Worm (Caenorhabditis elegans): ENCODE measurements around the gene sri-67.

- TF ChIP-seq fkh-6 (tag; optimal IDR thresholded peaks at IDR 0.05): no peak
- no peak for TF ChIP-seq C38D4.7 (GFP tag; optimal IDR thresholded peaks at IDR 0.05)
- TF ChIP-seq dmd-4 (tag; optimal IDR thresholded peaks at IDR 0.05; ENCODE audit: borderline replicate concordance): no peak
- no peak for TF ChIP-seq ama-1 (optimal IDR thresholded peaks at IDR 0.05)
- no peak for TF ChIP-seq sox-4 (tag; optimal IDR thresholded peaks at IDR 0.05)
- no peak for TF ChIP-seq rnt-1 (tag; optimal IDR thresholded peaks at IDR 0.05)
- no peak for TF ChIP-seq pros-1 (tag; optimal IDR thresholded peaks at IDR 0.05)
- no peak for TF ChIP-seq hlh-15 (tag; optimal IDR thresholded peaks at IDR 0.05)
These were observed 996 bp upstream of the sri-67 start for ce11 chrV:19986788-19987187.
